Worm (Caenorhabditis elegans) whole organism, L3 larva: ENCODE measurements around the gene slt-1.

ENCODE experiments used
- R02D3.7 ChIP-seq: fragments of 150-350 bp; optimal IDR thresholded peaks from 2 replicates; lab custom pipeline; 2014; ENCODE audit warnings: missing biosample characterization, missing genetic modification characterization
- ama-1 ChIP-seq: fragments of 150-350 bp; optimal IDR thresholded peaks from 2 replicates; lab custom pipeline; 2018
- ceh-16 ChIP-seq: sonication (generic microtip); optimal IDR thresholded peaks from 2 replicates; lab custom pipeline; 2017; ENCODE audit warnings: missing biosample characterization, missing genetic modification characterization
- elt-1 ChIP-seq: fragments of 150-350 bp; optimal IDR thresholded peaks from 2 replicates; lab custom pipeline; 2014; ENCODE audit warnings: missing biosample characterization, missing genetic modification characterization
- elt-3 ChIP-seq, 3 experiments: fragments of 150-350 bp in 1 of 3; sonication (generic microtip) in 2 of 3; optimal IDR thresholded peaks; 2 replicates in 2 of 3; 4 replicates in 1 of 3; lab custom pipeline; 2014 to 2017; ENCODE audit warnings: missing biosample characterization in 3 of 3, missing genetic modification characterization in 3 of 3
- eor-1 ChIP-seq, 2 experiments: fragments of 150-350 bp; optimal IDR thresholded peaks; 2 replicates each; lab custom pipeline; 2014 to 2018; ENCODE audit warnings: missing biosample characterization in 2 of 2, missing genetic modification characterization in 2 of 2
- fos-1 ChIP-seq: fragments of 150-350 bp; optimal IDR thresholded peaks from 2 replicates; lab custom pipeline; 2014; ENCODE audit warnings: missing biosample characterization, missing genetic modification characterization
- lin-39 ChIP-seq: fragments of 150-350 bp; optimal IDR thresholded peaks from 2 replicates; lab custom pipeline; 2018; ENCODE audit warnings: missing biosample characterization, missing genetic modification reagents, missing genetic modification characterization
- nhr-11 ChIP-seq: fragments of 150-350 bp; optimal IDR thresholded peaks from 2 replicates; lab custom pipeline; 2014; ENCODE audit warnings: missing biosample characterization, missing genetic modification characterization
- nhr-23 ChIP-seq: fragments of 150-350 bp; optimal IDR thresholded peaks from 2 replicates; lab custom pipeline; 2014; ENCODE audit warnings: missing biosample characterization, missing genetic modification reagents, missing genetic modification characterization
- pha-4 ChIP-seq: fragments of 150-350 bp; optimal IDR thresholded peaks from 2 replicates; lab custom pipeline; 2014; ENCODE audit warnings: missing biosample characterization, missing genetic modification reagents, missing genetic modification characterization
- skn-1 ChIP-seq: fragments of 150-350 bp; optimal IDR thresholded peaks from 2 replicates; lab custom pipeline; 2014; ENCODE audit warnings: missing biosample characterization, missing genetic modification characterization
- snpc-4 ChIP-seq: fragments of 150-350 bp; optimal IDR thresholded peaks from 2 replicates; lab custom pipeline; 2014; ENCODE audit warnings: missing biosample characterization, missing genetic modification characterization
- unc-62 ChIP-seq: fragments of 150-350 bp; sonication (generic microtip); optimal IDR thresholded peaks from 4 replicates; lab custom pipeline; 2014; ENCODE audit warnings: missing biosample characterization, missing genetic modification reagents, missing genetic modification characterization

DNA sequence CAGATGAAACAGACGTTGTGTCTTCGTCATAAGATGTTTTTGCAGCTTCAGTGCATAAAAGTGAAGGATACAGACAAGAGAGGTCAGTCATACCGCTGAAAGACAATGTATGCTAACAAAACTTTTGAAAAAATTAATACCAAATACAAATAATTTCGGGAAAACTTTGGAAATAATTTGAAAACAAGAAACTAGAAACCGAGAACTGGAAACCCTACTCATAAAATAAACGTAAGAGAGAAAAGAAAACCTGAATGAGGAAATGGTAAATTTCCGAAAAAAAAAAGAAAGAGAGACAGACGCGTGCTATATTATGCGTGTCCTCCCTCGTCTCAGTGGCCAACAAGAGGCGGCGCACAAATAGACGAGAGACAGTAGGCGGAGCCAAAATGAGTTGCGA is 18.8 kb downstream of the slt-1 start, which contains the start of gene sox-3:
- no peak for TF ChIP-seq pha-4 (tag; lab: Kevin White, UChicago)
- TF ChIP-seq ama-1 (lab: Kevin White, UChicago), result no peak
- no peak for TF ChIP-seq elt-1 (tag; lab: Kevin White, UChicago)
- TF ChIP-seq nhr-11 (tag; lab: Kevin White, UChicago), result no peak
- no peak for TF ChIP-seq R02D3.7 (tag; lab: Kevin White, UChicago)
- TF ChIP-seq snpc-4 (tag; lab: Kevin White, UChicago), result no peak
- TF ChIP-seq ceh-16 (tag; lab: Kevin White, UChicago), result no peak
- no peak for TF ChIP-seq fos-1
- TF ChIP-seq skn-1 (tag; lab: Kevin White, UChicago), result no peak
- no peak for TF ChIP-seq unc-62
- TF ChIP-seq eor-1 (tag; optimal IDR thresholded peaks at IDR 0.05; lab: Kevin White, UChicago), result no peak
- no peak for TF ChIP-seq elt-3 (tag; optimal IDR thresholded peaks at IDR 0.05; lab: Kevin White, UChicago)
- no peak for TF ChIP-seq nhr-23
- TF ChIP-seq lin-39 (tag; lab: Kevin White, UChicago), result no peak
